Fruit fly (Drosophila melanogaster): ENCODE measurements around the gene CG34288.

Gene CG34288

dm6 chr3R:22423996-22424395 lies 23.1 kb downstream of the CG34288 start (continued):
- TF ChIP-seq spab (GFP tag; optimal IDR thresholded peaks at IDR 0.05), result no peak
- TF ChIP-seq esn (GFP tag; optimal IDR thresholded peaks at IDR 0.05), result peak; percentile 80
- TF ChIP-seq CG11294 (GFP tag; IDR thresholded peaks at IDR 0.05), result no peak
- peak; percentile 14 for TF ChIP-seq CG11902 (GFP tag; optimal IDR thresholded peaks at IDR 0.05)
- TF ChIP-seq eg (GFP tag; IDR thresholded peaks at IDR 0.05), result peak; percentile 48; the same call in 1 of the 3 replicates
- peak; percentile 60 for TF ChIP-seq lz (GFP tag; optimal IDR thresholded peaks at IDR 0.05)
- no peak for TF ChIP-seq CG8319 (GFP tag; optimal IDR thresholded peaks at IDR 0.05)
- TF ChIP-seq Hr39 (GFP tag; optimal IDR thresholded peaks at IDR 0.05), result peak; percentile 34
- TF ChIP-seq Eip93F (GFP tag; optimal IDR thresholded peaks at IDR 0.05), result peak; percentile 42
- TF ChIP-seq CG9139 (GFP tag; optimal IDR thresholded peaks at IDR 0.05), result no peak
- TF ChIP-seq cyc (GFP tag; optimal IDR thresholded peaks at IDR 0.05), result peak; percentile 59
- peak; percentile 63 for TF ChIP-seq CG8632 (GFP tag; optimal IDR thresholded peaks at IDR 0.05)
- peak; percentile 88 for TF ChIP-seq svp (GFP tag)
- TF ChIP-seq Sox14 (GFP tag; optimal IDR thresholded peaks at IDR 0.05), result peak; percentile 66
- peak; percentile 77 for TF ChIP-seq topi (GFP tag; optimal IDR thresholded peaks at IDR 0.05)
- peak; percentile 53 for TF ChIP-seq CG3919 (GFP tag; optimal IDR thresholded peaks at IDR 0.05)
- TF ChIP-seq CG6792 (GFP tag; optimal IDR thresholded peaks at IDR 0.05), result peak; percentile 56

- TF ChIP-seq CG4318 (GFP tag; optimal IDR thresholded peaks at IDR 0.05) (no peak), achi (GFP tag; optimal IDR thresholded peaks at IDR 0.05) (peak; percentile 69), pdm3 (GFP tag; optimal IDR thresholded peaks at IDR 0.05) (peak; percentile 77), CG32006 (GFP tag; optimal IDR thresholded peaks at IDR 0.05) (no peak), CG34406 (GFP tag; optimal IDR thresholded peaks at IDR 0.05) (peak; percentile 72), vri (GFP tag; optimal IDR thresholded peaks at IDR 0.05) (peak; percentile 45), dac (GFP tag; optimal IDR thresholded peaks at IDR 0.05) (no peak), OdsH (GFP tag; optimal IDR thresholded peaks at IDR 0.05) (no peak), fd85E (GFP tag; optimal IDR thresholded peaks at IDR 0.05) (no peak), CG6792 (GFP tag; optimal IDR thresholded peaks at IDR 0.05) (peak; percentile 80), Sox102F (GFP tag; optimal IDR thresholded peaks at IDR 0.05) (peak; percentile 80), Eip75B (GFP tag; optimal IDR thresholded peaks at IDR 0.05) (peak; percentile 85), fkh (GFP tag; optimal IDR thresholded peaks at IDR 0.05) (no peak), net (GFP tag; optimal IDR thresholded peaks at IDR 0.05) (peak; percentile 61), CG6276 (GFP tag; optimal IDR thresholded peaks at IDR 0.05) (no peak), CG6163 (GFP tag; IDR thresholded peaks at IDR 0.05) (peak; percentile 86), Blimp-1 (GFP tag; optimal IDR thresholded peaks at IDR 0.05) (peak; percentile 33), CG10631 (GFP tag; optimal IDR thresholded peaks at IDR 0.05) (no peak), Hr38 (GFP tag; optimal IDR thresholded peaks at IDR 0.05) (no peak), Eip78C (GFP tag) (peak; percentile 88), salr (GFP tag; optimal IDR thresholded peaks at IDR 0.05) (no peak), CG16779 (tag; optimal IDR thresholded peaks at IDR 0.05) (peak; percentile 27), lz (GFP tag; optimal IDR thresholded peaks at IDR 0.05) (peak; percentile 82), CG1621 (tag; optimal IDR thresholded peaks at IDR 0.05) (no peak), Hr39 (GFP tag; optimal IDR thresholded peaks at IDR 0.05) (peak; percentile 86), CG6854 (GFP tag; optimal IDR thresholded peaks at IDR 0.05) (no peak), CG9139 (GFP tag; optimal IDR thresholded peaks at IDR 0.05) (no peak), esn (GFP tag; optimal IDR thresholded peaks at IDR 0.05) (peak; percentile 86), Eip93F (GFP tag; optimal IDR thresholded peaks at IDR 0.05) (peak; percentile 24), CG8632 (GFP tag; optimal IDR thresholded peaks at IDR 0.05) (peak; percentile 71), CG8119 (GFP tag; IDR thresholded peaks at IDR 0.05) (peak; percentile 59; the same call in 2 of the 3 replicates), CG6808 (GFP tag; optimal IDR thresholded peaks at IDR 0.05) (peak; percentile 24), Met (GFP tag; optimal IDR thresholded peaks at IDR 0.05) (peak; percentile 84), spab (GFP tag; optimal IDR thresholded peaks at IDR 0.05) (no peak), CG10669 (GFP tag; optimal IDR thresholded peaks at IDR 0.05) (peak; percentile 23), Smox (GFP tag; optimal IDR thresholded peaks at IDR 0.05) (peak; percentile 79), fd59A (GFP tag; optimal IDR thresholded peaks at IDR 0.05) (no peak), cyc (GFP tag; optimal IDR thresholded peaks at IDR 0.05) (peak; percentile 84), Sox15 (GFP tag; optimal IDR thresholded peaks at IDR 0.05) (peak; percentile 47), dsx (GFP tag; optimal IDR thresholded peaks at IDR 0.05; ENCODE audit: poor library complexity, severe bottlenecking) (no peak), acj6 (GFP tag; optimal IDR thresholded peaks at IDR 0.05) (peak; percentile 72), Gug (GFP tag; IDR thresholded peaks at IDR 0.05) (peak; percentile 41; the same call in 1 of the 2 replicates)
Observed at dm6 chr3R:22421618-22422017, 25.4 kb downstream of the CG34288 start.

Measured in whole organism, prepupa.